Fruit fly (Drosophila melanogaster) whole organism, pupa: ENCODE results near the gene CG42780.

ENCODE experiments used
- CG10348 ChIP-seq: fragments of 200-800 bp; sonication (Bioruptor generic); IDR thresholded peaks from 2 replicates; pipeline ENCODE4 v1.3.6; 2022; ENCODE audit warnings: missing biosample characterization, missing genetic modification characterization
- CG12605 ChIP-seq: fragments of 200-800 bp; sonication (Bioruptor generic); IDR thresholded peaks from 2 replicates; pipeline ENCODE4 v1.3.6; 2022; ENCODE audit warnings: missing biosample characterization, missing genetic modification characterization
- CG13204 ChIP-seq: fragments of 200-800 bp; sonication (Bioruptor generic); optimal IDR thresholded peaks from 2 replicates; lab custom pipeline; 2018; ENCODE audit warnings: missing biosample characterization, mild to moderate bottlenecking, missing genetic modification characterization, moderate library complexity
- CG14655 ChIP-seq: fragments of 200-800 bp; sonication (Bioruptor generic); optimal IDR thresholded peaks from 3 replicates; lab custom pipeline; 2017; ENCODE audit warnings: mild to moderate bottlenecking, missing biosample characterization, missing genetic modification reagents, missing genetic modification characterization
- CG15710 ChIP-seq: fragments of 200-800 bp; sonication (Bioruptor generic); optimal IDR thresholded peaks from 2 replicates; lab custom pipeline; 2018; ENCODE audit warnings: missing biosample characterization, mild to moderate bottlenecking, missing genetic modification characterization, moderate library complexity
- CG17806 ChIP-seq: fragments of 200-800 bp; sonication (Bioruptor generic); optimal IDR thresholded peaks from 2 replicates; lab custom pipeline; 2018; ENCODE audit warnings: missing biosample characterization, mild to moderate bottlenecking, missing genetic modification characterization, moderate library complexity
- CG32121 ChIP-seq: fragments of 200-800 bp; sonication (Bioruptor generic); IDR thresholded peaks from 2 replicates; pipeline ENCODE4 v1.3.6; 2022; ENCODE audit warnings: missing biosample characterization, missing genetic modification characterization
- CG34367 ChIP-seq: fragments of 200-800 bp; sonication (Bioruptor generic); optimal IDR thresholded peaks from 2 replicates; lab custom pipeline; 2018; ENCODE audit warnings: missing biosample characterization, mild to moderate bottlenecking, missing genetic modification characterization
- CG4496 ChIP-seq: fragments of 200-800 bp; sonication (Bioruptor generic); IDR thresholded peaks from 3 replicates; pipeline ENCODE4 v1.3.6; 2022; ENCODE audit warnings: missing biosample characterization, missing genetic modification characterization
- CG8159 ChIP-seq: fragments of 200-800 bp; sonication (Bioruptor generic); optimal IDR thresholded peaks from 3 replicates; lab custom pipeline; 2018; ENCODE audit warnings: missing biosample characterization, mild to moderate bottlenecking, missing genetic modification characterization, moderate library complexity
- CG8301 ChIP-seq: fragments of 200-800 bp; sonication (Bioruptor generic); optimal IDR thresholded peaks from 2 replicates; lab custom pipeline; 2018; ENCODE audit warnings: missing biosample characterization, mild to moderate bottlenecking, missing genetic modification characterization
- CG9948 ChIP-seq: fragments of 200-800 bp; sonication (Bioruptor generic); optimal IDR thresholded peaks from 2 replicates; lab custom pipeline; 2018; ENCODE audit warnings: missing biosample characterization, mild to moderate bottlenecking, missing genetic modification characterization, moderate library complexity
- D1 ChIP-seq: fragments of 200-800 bp; sonication (Bioruptor generic); optimal IDR thresholded peaks from 2 replicates; lab custom pipeline; 2018; ENCODE audit warnings: missing biosample characterization, mild to moderate bottlenecking, missing genetic modification characterization, moderate library complexity
- EcR ChIP-seq: fragments of 200-800 bp; sonication (Bioruptor generic); optimal IDR thresholded peaks from 3 replicates; lab custom pipeline; 2019; ENCODE audit warnings: missing biosample characterization, missing genetic modification characterization, mild to moderate bottlenecking, moderate library complexity, missing genetic modification reagents
- Ets98B ChIP-seq: fragments of 200-800 bp; sonication (Bioruptor generic); IDR thresholded peaks from 2 replicates; pipeline ENCODE4 v1.3.6; 2022; ENCODE audit warnings: missing biosample characterization, missing genetic modification characterization
- Pif1A ChIP-seq: fragments of 200-800 bp; sonication (Bioruptor generic); optimal IDR thresholded peaks from 3 replicates; lab custom pipeline; 2016; ENCODE audit warnings: missing biosample characterization, missing genetic modification characterization
- Pif1B ChIP-seq: fragments of 200-800 bp; sonication (Bioruptor generic); optimal IDR thresholded peaks from 3 replicates; lab custom pipeline; 2016; ENCODE audit warnings: missing biosample characterization, missing genetic modification characterization
- Snoo ChIP-seq: fragments of 200-800 bp; sonication (Bioruptor generic); optimal IDR thresholded peaks from 3 replicates; lab custom pipeline; 2017; ENCODE audit warnings: missing biosample characterization, mild to moderate bottlenecking, missing genetic modification characterization, inconsistent platforms
- fd96Ca ChIP-seq: fragments of 200-800 bp; sonication (Bioruptor generic); IDR thresholded peaks from 3 replicates; pipeline ENCODE4 v1.3.6; 2022; ENCODE audit warnings: missing biosample characterization, missing genetic modification characterization
- gl ChIP-seq: fragments of 200-800 bp; sonication (Bioruptor generic); optimal IDR thresholded peaks from 2 replicates; lab custom pipeline; 2018; ENCODE audit warnings: missing biosample characterization, mild to moderate bottlenecking, missing genetic modification characterization
- rn ChIP-seq: fragments of 200-800 bp; sonication (Bioruptor generic); IDR thresholded peaks from 2 replicates; pipeline ENCODE4 v1.3.6; 2022; ENCODE audit warnings: missing biosample characterization, missing genetic modification characterization

The CG42780 gene

DNA sequence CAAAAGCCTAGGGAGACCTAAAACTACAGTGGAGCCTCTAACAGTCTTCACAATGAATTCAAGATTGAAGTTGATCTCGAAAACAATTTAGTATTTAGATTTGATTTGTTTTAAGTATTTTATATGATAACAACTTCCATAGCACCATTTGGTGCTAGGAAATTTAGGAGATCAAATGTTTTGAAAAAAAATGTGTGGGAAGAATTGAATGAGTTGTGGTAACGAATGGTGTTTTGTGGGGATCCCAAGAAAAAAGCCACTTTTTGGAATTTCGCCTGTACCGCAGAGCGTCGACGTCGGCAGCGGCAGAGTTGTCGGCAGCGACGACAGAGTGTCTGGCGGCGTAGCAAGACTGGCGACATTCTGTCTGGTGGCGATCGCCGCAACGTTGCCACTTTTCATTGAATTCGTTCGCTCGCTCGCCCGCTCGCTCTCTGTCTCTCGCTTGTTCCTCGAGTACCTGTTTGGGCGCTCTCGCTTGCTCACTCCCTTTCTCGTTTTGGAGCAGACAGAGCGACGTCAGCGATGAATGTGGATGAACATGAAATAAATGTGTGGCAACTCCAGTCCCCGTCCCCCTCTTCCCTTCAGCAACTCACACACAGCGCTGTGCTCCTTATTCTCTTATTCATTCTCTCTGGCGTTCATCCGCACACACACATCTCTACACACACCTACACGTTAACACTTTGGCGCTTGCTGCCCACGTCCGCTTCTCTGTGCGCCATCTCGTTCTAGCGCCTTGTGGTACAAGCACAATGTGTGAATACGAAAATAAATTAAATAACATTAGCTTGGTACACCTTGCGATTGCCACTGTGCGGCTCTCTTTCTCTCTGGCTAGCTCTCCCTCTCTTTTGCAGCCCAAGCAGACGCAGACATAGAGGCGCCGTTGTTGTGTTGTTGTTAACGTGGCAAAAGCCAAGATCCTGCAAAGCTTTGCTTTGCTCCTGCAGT is 32.3 kb downstream of the CG42780 start:
- TF ChIP-seq Snoo (peak; percentile 19), CG15710 (tag; lab: Kevin White, UChicago) (peak; percentile 71), Pif1A (GFP tag; lab: Kevin White, UChicago) (peak; percentile 52), Ets98B (GFP tag; lab: Robert Waterston, UW) (peak; percentile 4), Pif1B (peak; percentile 8), CG4496 (no peak; the same call in 2 of the 3 replicates), EcR (GFP tag; lab: Kevin White, UChicago) (peak; percentile 34), CG14655 (GFP tag; lab: Kevin White, UChicago) (peak; percentile 67), gl (tag; lab: Kevin White, UChicago) (no peak), CG32121 (GFP tag; lab: Robert Waterston, UW) (peak; percentile 46), fd96Ca (GFP tag; lab: Robert Waterston, UW) (peak; percentile 27), D1 (tag; lab: Kevin White, UChicago) (no peak), CG12605 (GFP tag; lab: Robert Waterston, UW) (no peak; the same call in 1 of the 2 replicates), CG9948 (tag; lab: Kevin White, UChicago) (peak; percentile 55), CG8159 (peak; percentile 75), CG13204 (GFP tag; lab: Kevin White, UChicago) (no peak), CG17806 (tag; lab: Kevin White, UChicago) (peak; percentile 60), CG8301 (tag; lab: Kevin White, UChicago) (peak; percentile 60), CG10348 (GFP tag; lab: Robert Waterston, UW) (0 out of 2 replicates have a peak, but pooled peaks have one; percentile 42), CG34367 (tag; lab: Kevin White, UChicago) (peak; percentile 44), rn (GFP tag; lab: Robert Waterston, UW) (peak; percentile 22; the same call in 1 of the 2 replicates)

- no peak for TF ChIP-seq CG32121 (GFP tag; lab: Robert Waterston, UW)
- TF ChIP-seq CG13204 (GFP tag; lab: Kevin White, UChicago): no peak
- no peak for TF ChIP-seq CG15710 (tag; lab: Kevin White, UChicago)
- TF ChIP-seq CG9948 (tag; lab: Kevin White, UChicago): no peak
- no peak for TF ChIP-seq CG8301 (tag; lab: Kevin White, UChicago)
- TF ChIP-seq CG10348 (GFP tag; lab: Robert Waterston, UW): no peak
- TF ChIP-seq rn (GFP tag; lab: Robert Waterston, UW): no peak
- TF ChIP-seq D1 (tag; lab: Kevin White, UChicago): no peak
- no peak for TF ChIP-seq CG14655 (GFP tag; lab: Kevin White, UChicago)
- TF ChIP-seq fd96Ca (GFP tag; lab: Robert Waterston, UW): no peak
- TF ChIP-seq CG8159: no peak
- TF ChIP-seq CG17806 (tag; lab: Kevin White, UChicago): no peak
Observed at dm6 chrX:7298323-7298722, 33.7 kb downstream of the CG42780 start.

DNA sequence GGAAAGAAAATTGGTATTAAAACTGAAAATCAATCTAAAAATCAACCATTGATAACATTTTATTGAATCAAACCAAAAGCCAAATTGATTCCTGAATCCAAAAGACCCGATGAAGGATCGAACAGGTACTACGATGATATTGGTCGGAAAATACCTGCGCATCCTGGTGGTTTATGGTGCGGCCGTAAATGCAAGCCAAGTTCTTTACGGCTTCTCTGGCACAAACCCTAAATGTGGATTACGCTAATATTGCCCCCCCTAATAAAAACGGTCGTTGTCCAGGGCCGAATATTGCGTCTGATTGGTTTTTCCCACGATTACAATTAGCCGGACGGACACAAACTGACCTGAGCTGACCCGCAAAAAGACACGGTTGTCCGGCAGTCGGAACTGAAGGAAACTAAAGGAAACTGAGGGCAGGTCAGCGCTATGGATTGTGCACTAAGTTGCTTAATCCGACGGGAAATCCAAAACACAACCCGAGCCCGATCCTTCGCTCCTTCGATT is 35.2 kb downstream of the CG42780 start:
- TF ChIP-seq CG8159: no peak

dm6 chrX:7295973-7296372 is 36.0 kb downstream of the CG42780 start:
- TF ChIP-seq CG15710 (tag; lab: Kevin White, UChicago) (no peak), rn (GFP tag; lab: Robert Waterston, UW) (no peak), CG10348 (GFP tag; lab: Robert Waterston, UW) (no peak), Pif1B (no peak), fd96Ca (GFP tag; lab: Robert Waterston, UW) (no peak), gl (tag; lab: Kevin White, UChicago) (no peak), CG12605 (GFP tag; lab: Robert Waterston, UW) (no peak), Pif1A (GFP tag; lab: Kevin White, UChicago) (no peak), CG17806 (tag; lab: Kevin White, UChicago) (no peak), CG34367 (tag; lab: Kevin White, UChicago) (no peak), Snoo (no peak), CG32121 (GFP tag; lab: Robert Waterston, UW) (no peak), CG14655 (GFP tag; lab: Kevin White, UChicago) (no peak), CG8301 (tag; lab: Kevin White, UChicago) (no peak), CG8159 (no peak), CG4496 (no peak)

- TF ChIP-seq CG8301 (tag; lab: Kevin White, UChicago) (peak; percentile 92), CG10348 (GFP tag; lab: Robert Waterston, UW) (peak; percentile 60; the same call in 1 of the 2 replicates), CG12605 (GFP tag; lab: Robert Waterston, UW) (peak; percentile 85), fd96Ca (GFP tag; lab: Robert Waterston, UW) (0 out of 3 replicates have a peak, but pooled peaks have one; percentile 11), CG13204 (GFP tag; lab: Kevin White, UChicago) (peak; percentile 82), CG8159 (peak; percentile 95), rn (GFP tag; lab: Robert Waterston, UW) (no peak), CG9948 (tag; lab: Kevin White, UChicago) (peak; percentile 94), Pif1B (peak; percentile 83), CG17806 (tag; lab: Kevin White, UChicago) (peak; percentile 89), Pif1A (GFP tag; lab: Kevin White, UChicago) (peak; percentile 74), CG34367 (tag; lab: Kevin White, UChicago) (peak; percentile 92), CG32121 (GFP tag; lab: Robert Waterston, UW) (peak; percentile 89), Snoo (peak; percentile 78), D1 (tag; lab: Kevin White, UChicago) (peak; percentile 69), CG14655 (GFP tag; lab: Kevin White, UChicago) (peak; percentile 93), CG15710 (tag; lab: Kevin White, UChicago) (peak; percentile 95), gl (tag; lab: Kevin White, UChicago) (peak; percentile 80), Ets98B (GFP tag; lab: Robert Waterston, UW) (peak; percentile 80), EcR (GFP tag; lab: Kevin White, UChicago) (no peak), CG4496 (peak; percentile 90)
Observed at dm6 chrX:7293874-7294559, 38.0 kb downstream of the CG42780 start.
